Worm (Caenorhabditis elegans): ENCODE data around the gene cec-6.

cec-6 gene

DNA sequence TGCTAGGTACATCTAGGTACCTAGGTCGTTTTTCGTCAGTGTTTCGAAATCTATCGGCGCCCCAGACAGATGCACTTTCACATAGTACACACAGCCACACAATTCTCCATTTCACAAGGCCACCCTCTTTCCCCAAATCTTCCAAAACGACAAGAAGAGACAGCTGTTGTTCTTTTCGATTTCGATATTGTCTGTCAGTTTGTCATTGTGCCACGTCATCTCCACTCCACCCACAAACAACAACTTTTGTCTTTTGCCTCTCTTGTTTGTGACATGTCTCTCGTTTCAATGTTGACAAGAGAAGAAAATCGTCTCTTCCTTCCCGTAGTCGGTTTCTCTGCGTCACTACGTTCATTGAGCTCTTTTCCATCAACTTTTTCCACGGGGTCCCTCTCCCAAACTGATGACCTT, 49.1 kb downstream of the cec-6 start (continued):
- peak; percentile 60 to 80 for TF ChIP-seq lsy-2 (tag; optimal IDR thresholded peaks at IDR 0.05)

DNA sequence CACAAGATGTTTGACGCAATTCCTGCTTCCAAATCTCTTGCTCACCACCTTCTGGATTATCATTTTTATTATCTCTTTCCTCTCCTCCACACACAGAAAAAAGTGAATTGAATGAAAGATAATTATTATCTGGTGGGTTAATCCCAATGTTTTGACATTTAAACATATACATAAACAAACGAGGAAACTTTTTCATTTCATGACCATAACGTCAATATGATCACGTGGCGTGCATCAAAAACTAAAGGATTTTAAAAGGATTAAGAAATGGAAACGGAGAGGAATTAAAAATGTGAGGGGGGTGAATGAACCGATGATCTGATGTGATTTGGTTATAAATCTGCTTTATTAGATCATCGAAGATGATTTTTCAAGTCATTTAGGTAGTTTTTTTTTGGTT, 50.9 kb downstream of the cec-6 start:
- no peak for TF ChIP-seq ztf-11 (tag; optimal IDR thresholded peaks at IDR 0.05)
- TF ChIP-seq nhr-77 (tag; optimal IDR thresholded peaks at IDR 0.05): no peak
- peak; percentile 29 for TF ChIP-seq sox-4 (tag; optimal IDR thresholded peaks at IDR 0.05)
- no peak for TF ChIP-seq F16B12.6 (tag; optimal IDR thresholded peaks at IDR 0.05)
- no peak for TF ChIP-seq jun-1 (tag; optimal IDR thresholded peaks at IDR 0.05)
- no peak for TF ChIP-seq mdl-1 (tag; optimal IDR thresholded peaks at IDR 0.05)
- peak; percentile 45 for TF ChIP-seq mep-1 (tag; optimal IDR thresholded peaks at IDR 0.05)
- TF ChIP-seq ceh-8 (GFP tag; optimal IDR thresholded peaks at IDR 0.05): no peak
- no peak for TF ChIP-seq fos-1 (tag; optimal IDR thresholded peaks at IDR 0.05)
- peak; percentile 39 for TF ChIP-seq fkh-8 (tag; optimal IDR thresholded peaks at IDR 0.05)
- peak; percentile 57 for TF ChIP-seq nhr-47 (tag; optimal IDR thresholded peaks at IDR 0.05)
- no peak for TF ChIP-seq ceh-90 (tag; optimal IDR thresholded peaks at IDR 0.05)
- TF ChIP-seq nhr-71 (tag; optimal IDR thresholded peaks at IDR 0.05): peak; percentile 30
- peak; percentile 37 for TF ChIP-seq snu-23 (GFP tag; optimal IDR thresholded peaks at IDR 0.05)
- TF ChIP-seq C04F5.9 (tag; optimal IDR thresholded peaks at IDR 0.05): no peak
- no peak for TF ChIP-seq dpl-1 (GFP tag; optimal IDR thresholded peaks at IDR 0.05)
- no peak for TF ChIP-seq ceh-88 (GFP tag; IDR thresholded peaks at IDR 0.05)
- no peak for TF ChIP-seq nhr-237 (tag; optimal IDR thresholded peaks at IDR 0.05)
- peak; percentile 36 for TF ChIP-seq fkh-4 (tag; optimal IDR thresholded peaks at IDR 0.05; ENCODE audit: borderline replicate concordance)
- TF ChIP-seq sptf-1 (tag; optimal IDR thresholded peaks at IDR 0.05): no peak
- TF ChIP-seq blmp-1 (tag; optimal IDR thresholded peaks at IDR 0.05): peak; percentile 11
- no peak for TF ChIP-seq fkh-10 (GFP tag; optimal IDR thresholded peaks at IDR 0.05)
- peak; percentile 83 for TF ChIP-seq pax-3 (tag; optimal IDR thresholded peaks at IDR 0.05)
- peak; percentile 9 for TF ChIP-seq ztf-4 (tag; optimal IDR thresholded peaks at IDR 0.05)
- TF ChIP-seq pag-3 (tag; optimal IDR thresholded peaks at IDR 0.05; ENCODE audit: borderline replicate concordance, insufficient read depth): no peak
- TF ChIP-seq C16A3.4 (tag; optimal IDR thresholded peaks at IDR 0.05): no peak
- TF ChIP-seq nhr-20 (tag; optimal IDR thresholded peaks at IDR 0.05): peak; percentile 21
- no peak for TF ChIP-seq swsn-7 (tag; optimal IDR thresholded peaks at IDR 0.05)
- TF ChIP-seq egl-13 (tag; optimal IDR thresholded peaks at IDR 0.05): peak; percentile 33
- TF ChIP-seq dsc-1 (tag; optimal IDR thresholded peaks at IDR 0.05): peak; percentile 95

Data from whole organism, L1 larva.